Worm (Caenorhabditis elegans) whole organism, early embryonic: ENCODE data around the gene C01G6.3.
A peak's percentile ranks its signal among the peaks of the same experiment; 100 is the strongest.

Experiments
- B0310.2 ChIP-seq: sonication (generic microtip); optimal IDR thresholded peaks from 2 replicates; lab custom pipeline; 2016; ENCODE audit warnings: mild to moderate bottlenecking, missing genetic modification characterization, missing compliant biosample characterization
- F13C5.2 ChIP-seq: sonication (generic microtip); optimal IDR thresholded peaks from 2 replicates; lab custom pipeline; 2017; ENCODE audit warnings: mild to moderate bottlenecking, missing genetic modification characterization, inconsistent platforms, missing compliant biosample characterization
- aly-1 ChIP-seq: sonication (generic microtip); optimal IDR thresholded peaks from 2 replicates; lab custom pipeline; 2016; ENCODE audit warnings: missing genetic modification characterization, missing compliant biosample characterization
- ama-1 ChIP-seq: fragments of 150-350 bp; optimal IDR thresholded peaks from 2 replicates; lab custom pipeline; 2014
- ceh-13 ChIP-seq: fragments of 200-800 bp; sonication (Bioruptor generic); optimal IDR thresholded peaks from 2 replicates; lab custom pipeline; 2018; ENCODE audit warnings: mild to moderate bottlenecking, missing genetic modification characterization, missing compliant biosample characterization
- ceh-36 ChIP-seq: sonication (generic microtip); optimal IDR thresholded peaks from 2 replicates; lab custom pipeline; 2016; ENCODE audit warnings: missing genetic modification characterization, inconsistent platforms, missing compliant biosample characterization
- ets-7 ChIP-seq: sonication (generic microtip); optimal IDR thresholded peaks from 2 replicates; lab custom pipeline; 2016; ENCODE audit warnings: missing genotype, missing genetic modification characterization, missing compliant biosample characterization
- flt-1 ChIP-seq: fragments of 200-800 bp; sonication (Bioruptor generic); IDR thresholded peaks from 2 replicates; pipeline ENCODE4 v1.3.6; 2022; ENCODE audit warnings: missing genetic modification characterization, missing compliant biosample characterization
- hmbx-1 ChIP-seq: sonication (generic microtip); optimal IDR thresholded peaks from 2 replicates; lab custom pipeline; 2016; ENCODE audit warnings: mild to moderate bottlenecking, missing genetic modification characterization, missing compliant biosample characterization
- hmg-4 ChIP-seq: fragments of 200-800 bp; sonication (Bioruptor generic); optimal IDR thresholded peaks from 2 replicates; lab custom pipeline; 2018; ENCODE audit warnings: mild to moderate bottlenecking, missing genetic modification characterization, missing compliant biosample characterization
- hnd-1 ChIP-seq: sonication (generic microtip); optimal IDR thresholded peaks from 2 replicates; lab custom pipeline; 2016; ENCODE audit warnings: missing genetic modification characterization, missing compliant biosample characterization
- pes-1 ChIP-seq: fragments of 200-800 bp; sonication (Bioruptor generic); IDR thresholded peaks from 2 replicates; pipeline ENCODE4 v1.3.6; 2022; ENCODE audit warnings: missing genetic modification reagents, missing genetic modification characterization, missing compliant biosample characterization
- scrt-1 ChIP-seq: fragments of 200-800 bp; sonication (Bioruptor generic); IDR thresholded peaks from 2 replicates; pipeline ENCODE4 v1.3.6; 2022; ENCODE audit warnings: missing genetic modification characterization, missing compliant biosample characterization
- sea-1 ChIP-seq: fragments of 200-800 bp; sonication (Bioruptor generic); conservative IDR thresholded peaks from 2 replicates; pipeline ENCODE4 v1.3.6; 2022; ENCODE audit warnings: missing genetic modification characterization, missing compliant biosample characterization
- tbx-11 ChIP-seq: fragments of 200-800 bp; sonication (Bioruptor generic); IDR thresholded peaks from 2 replicates; pipeline ENCODE4 v1.3.6; 2022; ENCODE audit warnings: missing genetic modification characterization, missing compliant biosample characterization
- tbx-37 ChIP-seq: fragments of 200-800 bp; sonication (Bioruptor generic); conservative IDR thresholded peaks from 2 replicates; pipeline ENCODE4 v1.3.6; 2022; ENCODE audit warnings: missing genetic modification reagents, missing genetic modification characterization, missing compliant biosample characterization
- tra-4 ChIP-seq: sonication (generic microtip); optimal IDR thresholded peaks from 2 replicates; lab custom pipeline; 2017; ENCODE audit warnings: missing genetic modification characterization, missing compliant biosample characterization

The C01G6.3 gene

ce11 chrII:9258566-9258965 lies 11.1 kb upstream of the C01G6.3 start:
- no peak for TF ChIP-seq pes-1
- TF ChIP-seq ama-1 (lab: Kevin White, UChicago): peak; percentile 1

ce11 chrII:9260026-9260425 lies 9.7 kb upstream of the C01G6.3 start:
- TF ChIP-seq hnd-1 (tag; lab: Kevin White, UChicago) (no peak), flt-1 (no peak), hmg-4 (GFP tag; lab: Kevin White, UChicago) (peak; percentile 25)

DNA sequence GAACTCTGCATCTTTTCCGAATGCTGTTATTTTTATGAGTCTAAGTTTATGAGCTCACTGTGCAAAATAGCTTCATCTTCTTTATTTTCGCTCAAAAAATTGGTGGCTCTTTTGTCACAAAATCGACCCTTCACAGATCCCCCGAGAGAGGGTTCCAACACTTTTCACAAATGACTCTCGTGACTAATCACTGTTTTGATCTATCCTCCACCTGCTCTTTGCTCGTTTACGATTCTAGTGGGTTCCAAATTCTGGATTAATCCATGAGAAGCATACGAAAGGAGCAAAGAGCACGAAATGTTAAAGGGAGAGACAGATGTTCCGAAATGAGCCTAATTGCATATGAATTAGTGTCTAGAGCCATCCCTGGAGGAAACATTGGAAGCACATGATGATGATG lies 8.3 kb upstream of the C01G6.3 start:
- TF ChIP-seq hmg-4 (GFP tag; lab: Kevin White, UChicago): no peak

DNA sequence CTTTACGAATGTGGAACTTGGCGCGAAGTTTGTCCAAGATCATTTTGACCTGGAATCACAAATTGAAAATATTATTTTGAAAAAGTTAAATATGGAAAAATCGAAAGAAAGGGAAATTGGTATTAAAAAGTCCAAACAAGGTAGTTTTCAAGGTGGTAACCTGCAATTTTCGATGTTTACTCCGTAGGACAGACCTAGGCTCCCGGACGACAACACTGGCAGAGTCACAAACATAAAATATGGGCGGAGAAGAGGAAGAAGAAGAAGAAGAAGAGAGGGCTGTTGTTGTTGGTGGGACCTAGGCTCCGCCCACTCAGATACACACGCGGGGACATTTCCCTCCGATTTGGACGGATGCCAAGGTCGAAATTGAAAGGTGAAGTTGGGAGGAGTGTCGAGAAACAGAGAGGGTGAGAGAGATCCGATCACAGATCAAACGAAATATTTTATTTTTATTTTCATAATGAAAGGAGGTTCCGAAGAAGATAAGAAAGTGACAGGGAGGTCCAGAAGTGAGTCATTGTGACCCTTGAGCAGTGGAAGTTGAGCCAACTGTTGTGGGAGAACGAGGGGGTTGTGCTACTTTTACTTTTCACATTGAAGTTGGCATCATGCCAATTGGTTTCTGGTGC lies 7.6 kb upstream of the C01G6.3 start, which contains the start of gene aqp-2:
Gene aqp-2 (minus strand): TSS at position 51 of the 632 bp plus-strand sequence.
- no peak for TF ChIP-seq ets-7 (tag; lab: Kevin White, UChicago)
- TF ChIP-seq hmg-4 (GFP tag; lab: Kevin White, UChicago): peak; percentile 48
- TF ChIP-seq F13C5.2 (tag; lab: Kevin White, UChicago): no peak

DNA sequence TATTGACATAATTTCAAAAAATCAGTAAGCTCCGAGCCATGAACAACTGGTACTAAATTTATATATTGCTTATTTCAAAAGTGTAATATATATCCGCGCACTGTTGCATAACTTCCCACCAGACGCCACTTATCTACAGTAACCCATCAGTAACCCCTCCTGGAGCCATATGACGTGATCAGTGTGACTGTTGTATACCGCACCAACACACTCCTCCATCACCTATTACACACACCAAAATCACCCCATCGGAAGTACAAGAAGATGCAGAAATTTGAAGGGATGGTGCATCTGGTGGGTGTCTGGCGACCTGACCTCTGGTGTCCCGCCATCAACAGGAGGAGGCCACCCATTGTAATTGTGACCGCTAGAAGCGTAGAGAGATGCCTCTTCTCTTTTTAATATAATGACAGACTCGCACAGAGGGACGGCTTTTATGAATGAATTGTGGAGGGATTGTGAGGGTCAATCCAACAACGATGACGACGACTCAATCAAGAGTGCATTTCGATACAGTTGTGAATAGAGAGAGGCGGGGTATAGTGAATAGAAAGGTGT lies 6.8 kb upstream of the C01G6.3 start:
- TF ChIP-seq B0310.2 (tag; lab: Kevin White, UChicago) (peak; percentile 14), hnd-1 (tag; lab: Kevin White, UChicago) (no peak), hmg-4 (GFP tag; lab: Kevin White, UChicago) (peak; percentile 85), sea-1 (GFP tag; lab: Robert Waterston, UW) (0 out of 2 replicates have a peak, but pooled peaks have one; percentile 20), flt-1 (no peak), tra-4 (no peak), ets-7 (tag; lab: Kevin White, UChicago) (peak; percentile 2), F13C5.2 (tag; lab: Kevin White, UChicago) (peak; percentile 38), tbx-11 (GFP tag; lab: Robert Waterston, UW) (no peak), hmbx-1 (tag; lab: Kevin White, UChicago) (no peak), aly-1 (tag; lab: Kevin White, UChicago) (no peak), ceh-36 (tag; lab: Kevin White, UChicago) (no peak), ama-1 (lab: Kevin White, UChicago) (no peak), pes-1 (no peak), scrt-1 (GFP tag; lab: Robert Waterston, UW) (no peak), ceh-13 (GFP tag; lab: Kevin White, UChicago) (no peak), tbx-37 (no peak)

ce11 chrII:9263784-9264183 lies 5.9 kb upstream of the C01G6.3 start:
- TF ChIP-seq flt-1 (no peak), ceh-36 (tag; lab: Kevin White, UChicago) (no peak), ceh-13 (GFP tag; lab: Kevin White, UChicago) (no peak)

ce11 chrII:9264689-9265278 lies 4.9 kb upstream of the C01G6.3 start:
- TF ChIP-seq tbx-11 (GFP tag; lab: Robert Waterston, UW): no peak
- TF ChIP-seq tbx-37: no peak
- TF ChIP-seq ets-7 (tag; lab: Kevin White, UChicago): no peak
- no peak for TF ChIP-seq F13C5.2 (tag; lab: Kevin White, UChicago)
- TF ChIP-seq ama-1 (lab: Kevin White, UChicago): no peak
- TF ChIP-seq hmg-4 (GFP tag; lab: Kevin White, UChicago): no peak
- no peak for TF ChIP-seq flt-1
- TF ChIP-seq hnd-1 (tag; lab: Kevin White, UChicago): no peak
- TF ChIP-seq pes-1: no peak
- no peak for TF ChIP-seq aly-1 (tag; lab: Kevin White, UChicago)
- no peak for TF ChIP-seq ceh-13 (GFP tag; lab: Kevin White, UChicago)
- TF ChIP-seq hmbx-1 (tag; lab: Kevin White, UChicago): no peak
- no peak for TF ChIP-seq ceh-36 (tag; lab: Kevin White, UChicago)
- TF ChIP-seq B0310.2 (tag; lab: Kevin White, UChicago): no peak
- TF ChIP-seq sea-1 (GFP tag; lab: Robert Waterston, UW): no peak
- TF ChIP-seq tra-4: no peak
- no peak for TF ChIP-seq scrt-1 (GFP tag; lab: Robert Waterston, UW)

DNA sequence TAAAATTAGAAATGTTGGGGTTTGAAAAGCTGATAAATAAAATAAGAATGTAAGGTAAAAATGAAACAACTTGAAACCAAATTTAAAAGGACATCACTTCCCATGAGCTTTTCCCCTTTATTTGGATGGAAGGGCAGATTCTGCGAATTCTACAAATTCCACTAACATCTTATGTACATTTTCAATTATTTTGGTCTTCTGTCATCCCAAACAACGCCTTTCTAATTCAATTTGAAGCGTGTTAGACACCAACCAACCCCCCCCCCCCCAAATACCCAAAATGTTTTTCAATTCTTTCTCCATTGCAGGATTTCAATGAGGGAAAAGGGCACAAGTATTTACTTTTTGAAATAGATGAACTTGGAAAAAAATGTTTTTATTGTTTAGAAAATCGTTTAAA lies 4.0 kb upstream of the C01G6.3 start:
- TF ChIP-seq B0310.2 (tag; lab: Kevin White, UChicago) (no peak), aly-1 (tag; lab: Kevin White, UChicago) (no peak), hnd-1 (tag; lab: Kevin White, UChicago) (no peak), ets-7 (tag; lab: Kevin White, UChicago) (no peak), F13C5.2 (tag; lab: Kevin White, UChicago) (no peak), ceh-36 (tag; lab: Kevin White, UChicago) (no peak), ceh-13 (GFP tag; lab: Kevin White, UChicago) (no peak), scrt-1 (GFP tag; lab: Robert Waterston, UW) (no peak), tra-4 (no peak), ama-1 (lab: Kevin White, UChicago) (no peak), tbx-11 (GFP tag; lab: Robert Waterston, UW) (no peak), tbx-37 (no peak), hmbx-1 (tag; lab: Kevin White, UChicago) (no peak), sea-1 (GFP tag; lab: Robert Waterston, UW) (no peak), flt-1 (no peak), pes-1 (no peak), hmg-4 (GFP tag; lab: Kevin White, UChicago) (no peak)
